Worm (Caenorhabditis elegans) whole organism, L2 larva: ENCODE measurements around the gene srd-5.
A peak's percentile ranks its signal among the peaks of the same experiment; 100 is the strongest.

ENCODE experiments used
- C34F6.9 ChIP-seq: fragments of 150-350 bp; optimal IDR thresholded peaks from 2 replicates; lab custom pipeline; 2014; ENCODE audit warnings: missing biosample characterization, missing genetic modification characterization
- F13H6.1 ChIP-seq: sonication (generic microtip); optimal IDR thresholded peaks from 2 replicates; lab custom pipeline; 2016; ENCODE audit warnings: missing genetic modification characterization, missing compliant biosample characterization
- R02D3.7 ChIP-seq: fragments of 150-350 bp; optimal IDR thresholded peaks from 2 replicates; lab custom pipeline; 2014; ENCODE audit warnings: missing biosample characterization, missing genetic modification characterization
- Y55F3AM.14 ChIP-seq: fragments of 200-800 bp; sonication (Bioruptor generic); optimal IDR thresholded peaks from 2 replicates; lab custom pipeline; 2018; ENCODE audit warnings: mild to moderate bottlenecking, missing genetic modification characterization, missing compliant biosample characterization
- alr-1 ChIP-seq: fragments of 150-350 bp; optimal IDR thresholded peaks from 2 replicates; lab custom pipeline; 2014; ENCODE audit warnings: missing biosample characterization, missing genetic modification characterization
- aly-2 ChIP-seq: fragments of 150-350 bp; optimal IDR thresholded peaks from 2 replicates; lab custom pipeline; 2014; ENCODE audit warnings: missing biosample characterization, missing genetic modification characterization
- ama-1 ChIP-seq: fragments of 150-350 bp; optimal IDR thresholded peaks from 2 replicates; lab custom pipeline; 2018; ENCODE audit warnings: inconsistent platforms
- blmp-1 ChIP-seq: sonication (generic microtip); optimal IDR thresholded peaks from 2 replicates; lab custom pipeline; 2017; ENCODE audit warnings: missing genetic modification characterization, mild to moderate bottlenecking, missing compliant biosample characterization, antibody characterized with exemption, moderate library complexity; ENCODE audit not compliant: insufficient read depth
- ceh-16 ChIP-seq: fragments of 150-350 bp; optimal IDR thresholded peaks from 2 replicates; lab custom pipeline; 2014; ENCODE audit warnings: missing biosample characterization, missing genetic modification characterization
- ceh-82 ChIP-seq: fragments of 150-350 bp; optimal IDR thresholded peaks from 2 replicates; lab custom pipeline; 2014; ENCODE audit warnings: missing biosample characterization, missing genetic modification characterization
- crh-2 ChIP-seq: sonication (generic microtip); optimal IDR thresholded peaks from 2 replicates; lab custom pipeline; 2017; ENCODE audit warnings: missing biosample characterization, missing genetic modification characterization
- dmd-4 ChIP-seq: sonication (generic microtip); optimal IDR thresholded peaks from 2 replicates; lab custom pipeline; 2017; ENCODE audit warnings: missing biosample characterization, missing genetic modification characterization
- egl-27 ChIP-seq: sonication (generic microtip); optimal IDR thresholded peaks from 3 replicates; lab custom pipeline; 2017; ENCODE audit warnings: missing biosample characterization, missing genetic modification reagents, missing genetic modification characterization
- elt-1 ChIP-seq: fragments of 150-350 bp; optimal IDR thresholded peaks from 2 replicates; lab custom pipeline; 2014; ENCODE audit warnings: missing biosample characterization, missing genetic modification characterization
- elt-3 ChIP-seq: sonication (generic microtip); optimal IDR thresholded peaks from 2 replicates; lab custom pipeline; 2017; ENCODE audit warnings: missing biosample characterization, missing genetic modification characterization
- fos-1 ChIP-seq: fragments of 150-350 bp; optimal IDR thresholded peaks from 2 replicates; lab custom pipeline; 2014; ENCODE audit warnings: missing biosample characterization, missing genetic modification characterization
- lin-11 ChIP-seq: fragments of 150-350 bp; sonication (generic microtip); optimal IDR thresholded peaks from 2 replicates; lab custom pipeline; 2014; ENCODE audit warnings: missing biosample characterization, missing genetic modification characterization, inconsistent platforms, mixed read lengths
- lin-13 ChIP-seq: fragments of 150-350 bp; optimal IDR thresholded peaks from 2 replicates; lab custom pipeline; 2014; ENCODE audit warnings: missing biosample characterization, missing genetic modification reagents, missing genetic modification characterization
- lin-39 ChIP-seq: fragments of 150-350 bp; optimal IDR thresholded peaks from 2 replicates; lab custom pipeline; 2014; ENCODE audit warnings: missing biosample characterization, missing genetic modification reagents, missing genetic modification characterization
- lsy-2 ChIP-seq, 2 experiments: fragments of 150-350 bp in 1 of 2; sonication (generic microtip) in 1 of 2; optimal IDR thresholded peaks; 2 replicates each; lab custom pipeline; 2014 to 2017; ENCODE audit warnings: missing biosample characterization in 2 of 2, missing genetic modification characterization in 2 of 2
- mab-5 ChIP-seq: fragments of 150-350 bp; optimal IDR thresholded peaks from 2 replicates; lab custom pipeline; 2014; ENCODE audit warnings: missing biosample characterization, missing genetic modification characterization
- mbf-1 ChIP-seq: sonication (generic microtip); optimal IDR thresholded peaks from 2 replicates; lab custom pipeline; 2017; ENCODE audit warnings: missing biosample characterization, missing genetic modification characterization
- mdl-1 ChIP-seq, 2 experiments: fragments of 150-350 bp in 1 of 2; sonication (generic microtip) in 1 of 2; optimal IDR thresholded peaks; 2 replicates each; lab custom pipeline; 2017; ENCODE audit warnings: missing biosample characterization in 2 of 2, missing genetic modification characterization in 2 of 2
- nhr-11 ChIP-seq: fragments of 150-350 bp; optimal IDR thresholded peaks from 2 replicates; lab custom pipeline; 2014; ENCODE audit warnings: missing biosample characterization, missing genetic modification characterization
- nhr-12 ChIP-seq: fragments of 150-350 bp; optimal IDR thresholded peaks from 2 replicates; lab custom pipeline; 2014; ENCODE audit warnings: missing biosample characterization, missing genetic modification characterization
- nhr-129 ChIP-seq: fragments of 150-350 bp; optimal IDR thresholded peaks from 2 replicates; lab custom pipeline; 2014; ENCODE audit warnings: missing biosample characterization, missing genetic modification characterization
- nhr-21 ChIP-seq: fragments of 150-350 bp; optimal IDR thresholded peaks from 2 replicates; lab custom pipeline; 2014; ENCODE audit warnings: missing biosample characterization, missing genetic modification characterization
- nhr-23 ChIP-seq: fragments of 150-350 bp; optimal IDR thresholded peaks from 2 replicates; lab custom pipeline; 2014; ENCODE audit warnings: missing biosample characterization, missing genetic modification reagents, missing genetic modification characterization
- nhr-237 ChIP-seq: fragments of 150-350 bp; optimal IDR thresholded peaks from 2 replicates; lab custom pipeline; 2014; ENCODE audit warnings: missing biosample characterization, missing genetic modification characterization
- nhr-25 ChIP-seq: fragments of 150-350 bp; sonication (generic microtip); optimal IDR thresholded peaks from 3 replicates; lab custom pipeline; 2014; ENCODE audit warnings: missing biosample characterization, missing genetic modification characterization
- nhr-6 ChIP-seq: fragments of 150-350 bp; optimal IDR thresholded peaks from 2 replicates; lab custom pipeline; 2014; ENCODE audit warnings: missing biosample characterization, missing genetic modification characterization
- nhr-77 ChIP-seq: fragments of 150-350 bp; optimal IDR thresholded peaks from 2 replicates; lab custom pipeline; 2014; ENCODE audit warnings: missing biosample characterization, missing genetic modification characterization
- peb-1 ChIP-seq: fragments of 150-350 bp; optimal IDR thresholded peaks from 2 replicates; lab custom pipeline; 2014; ENCODE audit warnings: missing biosample characterization, missing genetic modification characterization
- sem-4 ChIP-seq: fragments of 150-350 bp; optimal IDR thresholded peaks from 2 replicates; lab custom pipeline; 2014; ENCODE audit warnings: missing biosample characterization, missing genetic modification reagents, missing genetic modification characterization
- skn-1 ChIP-seq: sonication (generic microtip); optimal IDR thresholded peaks from 2 replicates; lab custom pipeline; 2017; ENCODE audit warnings: missing biosample characterization, missing genetic modification characterization
- sma-3 ChIP-seq: sonication (generic microtip); optimal IDR thresholded peaks from 2 replicates; lab custom pipeline; 2016; ENCODE audit warnings: missing genetic modification reagents, missing genetic modification characterization, missing compliant biosample characterization
- sma-9 ChIP-seq, 2 experiments: fragments of 150-350 bp in 1 of 2; sonication (generic microtip) in 1 of 2; optimal IDR thresholded peaks; 2 replicates each; lab custom pipeline; 2014 to 2016; ENCODE audit warnings: missing genetic modification characterization in 2 of 2, mild to moderate bottlenecking in 1 of 2, missing biosample characterization in 1 of 2, missing compliant biosample characterization in 1 of 2, missing genetic modification reagents in 1 of 2, moderate library complexity in 1 of 2
- snpc-4 ChIP-seq: fragments of 150-350 bp; optimal IDR thresholded peaks from 2 replicates; lab custom pipeline; 2014; ENCODE audit warnings: missing biosample characterization, missing genetic modification characterization
- unc-39 ChIP-seq: fragments of 150-350 bp; optimal IDR thresholded peaks from 2 replicates; lab custom pipeline; 2014; ENCODE audit warnings: missing biosample characterization, missing genetic modification characterization
- unc-55 ChIP-seq: fragments of 150-350 bp; sonication (generic microtip); optimal IDR thresholded peaks from 3 replicates; lab custom pipeline; 2014; ENCODE audit warnings: missing biosample characterization, missing genetic modification reagents, missing genetic modification characterization
- unc-62 ChIP-seq: fragments of 150-350 bp; optimal IDR thresholded peaks from 2 replicates; lab custom pipeline; 2014; ENCODE audit warnings: missing biosample characterization, missing genetic modification reagents, missing genetic modification characterization
- zag-1 ChIP-seq: fragments of 150-350 bp; optimal IDR thresholded peaks from 2 replicates; lab custom pipeline; 2014; ENCODE audit warnings: missing biosample characterization, missing genetic modification characterization
- ztf-1 ChIP-seq: fragments of 200-800 bp; sonication (Bioruptor generic); conservative IDR thresholded peaks from 2 replicates; pipeline ENCODE4 v1.3.6; 2022; ENCODE audit warnings: missing genetic modification characterization, missing compliant biosample characterization
- ztf-4 ChIP-seq: fragments of 150-350 bp; optimal IDR thresholded peaks from 2 replicates; lab custom pipeline; 2014; ENCODE audit warnings: missing biosample characterization, missing genetic modification characterization

srd-5 gene

ce11 chrIV:5667191-5667590, 7.1 kb downstream of the srd-5 start (continued):
- TF ChIP-seq ztf-1 (no peak), R02D3.7 (tag; lab: Kevin White, UChicago) (no peak), C34F6.9 (tag; lab: Kevin White, UChicago) (peak; percentile 52), alr-1 (tag; lab: Kevin White, UChicago) (no peak), nhr-77 (tag; lab: Kevin White, UChicago) (no peak), nhr-21 (no peak), nhr-6 (no peak), lin-13 (no peak), dmd-4 (tag; lab: Kevin White, UChicago) (no peak)

ce11 chrIV:5666115-5667028, 8.0 kb downstream of the srd-5 start:
- TF ChIP-seq nhr-11 (no peak), crh-2 (tag; lab: Kevin White, UChicago) (peak; percentile 58), elt-3 (no peak), fos-1 (tag; lab: Kevin White, UChicago) (peak; percentile 56), F13H6.1 (no peak), zag-1 (tag; lab: Kevin White, UChicago) (no peak), nhr-129 (peak; percentile 19), nhr-6 (no peak), nhr-25 (tag; lab: Kevin White, UChicago) (no peak), elt-1 (tag; lab: Kevin White, UChicago) (no peak), sma-3 (GFP tag; lab: Kevin White, UChicago) (no peak), unc-39 (tag; lab: Kevin White, UChicago) (no peak), skn-1 (peak; percentile 82), sem-4 (tag; lab: Kevin White, UChicago) (no peak)

- peak; percentile 30 for TF ChIP-seq F13H6.1
- no peak for TF ChIP-seq nhr-12 (tag; lab: Kevin White, UChicago)
- peak; percentile 72 for TF ChIP-seq nhr-25 (tag; lab: Kevin White, UChicago)
- no peak for TF ChIP-seq aly-2 (tag; lab: Kevin White, UChicago)
- peak; percentile 32 for TF ChIP-seq crh-2 (tag; lab: Kevin White, UChicago)
- no peak for TF ChIP-seq unc-62 (GFP tag; lab: Kevin White, UChicago)
- TF ChIP-seq snpc-4 (tag; lab: Kevin White, UChicago), result no peak
- TF ChIP-seq mab-5, result peak; percentile 18
- peak; percentile 4 for TF ChIP-seq zag-1 (tag; lab: Kevin White, UChicago)
- no peak for TF ChIP-seq nhr-23
- TF ChIP-seq mbf-1, result no peak
- TF ChIP-seq dmd-4 (tag; lab: Kevin White, UChicago), result no peak
- TF ChIP-seq fos-1 (tag; lab: Kevin White, UChicago), result peak; percentile 69
- TF ChIP-seq unc-39 (tag; lab: Kevin White, UChicago), result no peak
- TF ChIP-seq lsy-2 (tag; optimal IDR thresholded peaks at IDR 0.05; lab: Kevin White, UChicago), result peak in 1 of 2 experiments; percentile 53
- no peak for TF ChIP-seq R02D3.7 (tag; lab: Kevin White, UChicago)
- TF ChIP-seq blmp-1, result peak; percentile 15
- TF ChIP-seq sem-4 (tag; lab: Kevin White, UChicago), result peak; percentile 64
- TF ChIP-seq ztf-4 (tag; lab: Kevin White, UChicago), result peak; percentile 9
- peak; percentile 78 for TF ChIP-seq unc-55 (GFP tag; lab: Kevin White, UChicago)
- TF ChIP-seq ztf-1, result no peak
- TF ChIP-seq nhr-77 (tag; lab: Kevin White, UChicago), result no peak
- TF ChIP-seq elt-3, result no peak
- no peak for TF ChIP-seq nhr-11
- TF ChIP-seq sma-9 (GFP tag; optimal IDR thresholded peaks at IDR 0.05; lab: Kevin White, UChicago), result peak; percentile 41
- no peak for TF ChIP-seq sma-9 (tag; optimal IDR thresholded peaks at IDR 0.05; lab: Kevin White, UChicago)
- peak; percentile 96 for TF ChIP-seq skn-1
- TF ChIP-seq nhr-129, result peak; percentile 87
- no peak for TF ChIP-seq ceh-16 (tag; lab: Kevin White, UChicago)
- no peak for TF ChIP-seq lin-11 (tag; lab: Kevin White, UChicago)
- no peak for TF ChIP-seq lin-39 (tag; lab: Kevin White, UChicago)
- no peak for TF ChIP-seq ceh-82 (tag; lab: Kevin White, UChicago)
- TF ChIP-seq Y55F3AM.14 (GFP tag; lab: Kevin White, UChicago), result no peak
- no peak for TF ChIP-seq nhr-21
- no peak for TF ChIP-seq nhr-237 (tag; lab: Kevin White, UChicago)
- TF ChIP-seq lin-13, result peak; percentile 4
- no peak for TF ChIP-seq egl-27
- no peak for TF ChIP-seq sma-3 (GFP tag; lab: Kevin White, UChicago)
- no peak for TF ChIP-seq alr-1 (tag; lab: Kevin White, UChicago)
- peak; percentile 25 for TF ChIP-seq ama-1 (lab: Kevin White, UChicago)
- TF ChIP-seq mdl-1 (tag; optimal IDR thresholded peaks at IDR 0.05; lab: Kevin White, UChicago), result no peak
- no peak for TF ChIP-seq elt-1 (tag; lab: Kevin White, UChicago)
- TF ChIP-seq nhr-6, result no peak
- no peak for TF ChIP-seq peb-1 (tag; lab: Kevin White, UChicago)
Measured at ce11 chrIV:5665353-5665918, 8.9 kb downstream of the srd-5 start.
